Fruit fly (Drosophila melanogaster) Kc167 (cell line): Measurements from ENCODE around the gene cv-c.

Experiments used
- Myc ChIP-seq: fragments of >200 bp; optimal IDR thresholded peaks from 2 replicates; lab custom pipeline; 2017; ENCODE audit warnings: missing external identifiers
- Sin3A ChIP-seq: fragments of >200 bp; optimal IDR thresholded peaks from 2 replicates; lab custom pipeline; 2018; ENCODE audit warnings: missing external identifiers
- h ChIP-seq: fragments of >200 bp; optimal IDR thresholded peaks from 3 replicates; lab custom pipeline; 2018; ENCODE audit warnings: missing external identifiers
- insv ChIP-seq: fragments of >200 bp; optimal IDR thresholded peaks from 3 replicates; lab custom pipeline; 2018; ENCODE audit warnings: missing external identifiers
- psq ChIP-seq: fragments of >200 bp; optimal IDR thresholded peaks from 2 replicates; lab custom pipeline; 2017; ENCODE audit warnings: missing external identifiers

DNA sequence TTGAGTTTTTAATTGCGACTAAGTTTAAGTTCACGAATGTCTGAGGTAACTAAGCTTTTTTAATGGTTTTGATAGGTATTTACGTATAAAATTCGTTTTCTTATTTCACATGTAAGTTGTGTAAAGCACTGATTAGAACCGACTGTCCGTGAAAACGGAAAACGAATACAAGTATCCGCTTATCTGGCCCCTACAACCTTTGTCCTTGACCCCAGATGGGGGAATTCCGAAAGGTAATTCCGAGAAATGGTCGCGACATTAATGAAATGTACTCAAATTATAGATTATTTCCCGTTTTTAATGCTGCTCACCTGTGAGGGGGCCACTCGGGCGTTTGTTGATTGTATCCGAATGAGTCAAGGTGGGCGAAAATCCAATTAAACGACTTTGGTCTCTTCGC, 114.6 kb downstream of the cv-c start:
- TF ChIP-seq Sin3A (lab: Kevin White, UChicago) (no peak), h (lab: Kevin White, UChicago) (no peak), psq (no peak), Myc (lab: Kevin White, UChicago) (no peak), insv (lab: Kevin White, UChicago) (no peak)
